Worm (Caenorhabditis elegans): ENCODE results near the gene T07A9.15.
"Not testable (repeated sequence)": the region's sequence is repeated elsewhere in the genome, so short reads cannot be mapped to it uniquely, and the experiment has no call there.

Gene T07A9.15

DNA sequence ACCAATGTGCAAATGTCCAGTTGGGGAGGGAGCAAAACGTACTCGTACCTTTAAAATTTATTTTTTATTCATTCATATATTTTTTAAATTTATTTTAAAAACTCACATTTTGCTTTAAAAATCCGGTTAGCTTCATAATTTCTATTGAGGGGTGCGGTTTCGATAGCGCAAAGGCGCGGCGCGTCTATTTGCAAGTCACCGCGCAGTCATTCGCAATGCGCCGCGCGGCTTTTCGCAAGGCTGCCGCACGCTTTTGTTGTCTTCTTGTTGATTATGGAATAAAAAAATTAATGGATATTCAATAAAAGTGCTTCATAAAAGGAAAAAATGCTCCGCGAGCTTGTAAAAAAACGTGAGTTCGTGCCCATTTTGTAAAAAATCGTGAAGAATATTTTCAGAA is 3.1 kb downstream of the T07A9.15 start, which contains the start of the genes ears-2 and uncp-18:
Gene ears-2, minus strand, starts transcription at position 190 of the 400 bp plus-strand sequence.
Gene uncp-18, plus strand, starts transcription at position 282 of the 400 bp plus-strand sequence.
- no peak for TF ChIP-seq unc-62 (GFP tag; optimal IDR thresholded peaks at IDR 0.05)

- no peak for TF ChIP-seq unc-62 (GFP tag; optimal IDR thresholded peaks at IDR 0.05)
These were observed 5.3 kb downstream of the T07A9.15 start, which contains the start of gene ssna-1 for ce11 chrIV:388073-388472. ssna-1 (plus strand) TSS chrIV:388084.

DNA sequence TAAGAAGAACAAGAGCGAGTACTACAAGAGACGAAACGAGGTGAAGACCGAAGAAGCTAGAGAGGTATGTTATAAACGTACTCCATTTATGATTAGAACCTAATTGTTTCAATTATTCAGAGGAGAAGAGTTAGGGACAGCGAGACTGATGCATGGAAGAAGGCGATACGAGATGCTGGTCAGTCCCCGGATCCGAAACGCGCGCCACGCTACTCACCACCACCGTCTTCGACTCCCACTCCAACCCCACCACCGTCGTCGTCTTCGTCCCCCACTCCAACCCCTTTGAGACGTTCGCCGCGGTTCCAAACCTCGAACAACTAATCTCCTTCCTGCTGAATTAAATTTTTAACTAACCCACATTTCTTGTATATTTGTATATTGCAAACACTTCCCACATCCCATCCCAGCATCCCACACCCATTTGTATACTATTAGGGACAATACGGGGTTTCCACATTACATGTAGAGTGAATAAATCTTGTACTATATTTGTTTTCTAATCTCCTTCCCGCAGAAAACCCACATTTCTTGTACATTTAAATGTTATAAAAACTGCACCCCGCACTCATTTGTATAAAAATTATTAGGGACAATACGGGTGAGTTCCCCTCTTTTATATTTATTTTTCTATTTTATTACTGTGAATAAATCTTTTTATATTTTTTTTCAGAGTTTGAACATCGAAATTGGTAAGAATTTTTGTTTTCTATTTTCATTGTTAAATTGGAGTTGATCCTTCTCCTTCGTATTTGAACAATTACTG is 5.9 kb downstream of the T07A9.15 start:
- TF ChIP-seq unc-62 (GFP tag; optimal IDR thresholded peaks at IDR 0.05) = no peak

- no peak for TF ChIP-seq unc-62 (GFP tag; optimal IDR thresholded peaks at IDR 0.05)
These were observed 6.8 kb downstream of the T07A9.15 start, which contains the start of gene T07A9.14 for ce11 chrIV:386576-386975. T07A9.14 (plus strand) TSS chrIV:386699.

- TF ChIP-seq unc-62 (GFP tag; optimal IDR thresholded peaks at IDR 0.05) = not testable (repeated sequence)
These were observed 8.0 kb downstream of the T07A9.15 start, which contains the start of gene rps-24 for ce11 chrIV:385150-385937. rps-24 (plus strand) TSS chrIV:385887.

ce11 chrIV:383135-383731 is 10.1 kb downstream of the T07A9.15 start, which contains the start of gene spl-1:
spl-1 (minus strand) TSS chrIV:383185.
- no peak for TF ChIP-seq unc-62 (GFP tag; optimal IDR thresholded peaks at IDR 0.05)

- no peak for TF ChIP-seq unc-62 (GFP tag; optimal IDR thresholded peaks at IDR 0.05)
These were observed 13.7 kb downstream of the T07A9.15 start for ce11 chrIV:379605-380004.

- TF ChIP-seq unc-62 (GFP tag; optimal IDR thresholded peaks at IDR 0.05) = no peak
These were observed 14.5 kb downstream of the T07A9.15 start for ce11 chrIV:378838-379237.

DNA sequence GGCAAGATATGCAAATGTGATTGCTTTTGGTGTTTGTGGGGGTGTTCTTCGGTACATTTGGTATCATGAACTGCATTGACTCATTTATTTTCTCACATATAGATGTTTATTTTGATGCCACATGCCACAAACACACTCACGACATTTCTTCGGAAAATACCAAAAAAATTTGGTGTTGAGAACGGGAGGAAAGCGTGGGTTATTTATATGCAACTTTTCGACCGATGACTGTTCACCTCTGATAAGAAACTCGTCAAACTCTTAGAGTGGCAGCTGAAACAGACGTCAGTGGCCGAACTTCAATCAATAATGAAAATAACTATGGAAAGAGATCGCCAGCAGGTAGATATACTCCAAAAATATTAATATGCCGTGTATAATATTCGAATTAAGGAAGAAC is 15.0 kb downstream of the T07A9.15 start:
- TF ChIP-seq unc-62 (GFP tag; optimal IDR thresholded peaks at IDR 0.05) = no peak

DNA sequence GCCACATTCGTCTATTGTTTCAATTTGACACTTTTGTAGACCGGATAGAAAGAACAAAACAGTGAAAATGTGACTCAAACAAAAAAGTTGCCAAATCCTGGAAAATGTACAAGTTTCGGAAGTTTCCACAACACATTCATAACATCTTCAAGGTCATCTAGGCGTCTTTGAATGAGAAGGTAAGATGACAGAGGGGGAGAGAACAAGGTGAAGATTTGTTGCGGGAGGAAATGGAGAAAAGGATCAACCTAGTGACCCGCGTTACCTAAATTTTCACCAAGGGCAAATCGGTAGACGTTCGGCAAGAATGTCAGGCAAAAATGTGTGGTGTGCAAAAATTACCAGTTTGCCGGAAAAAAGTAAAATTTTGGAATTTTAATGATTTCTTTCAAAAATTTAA is 15.6 kb downstream of the T07A9.15 start:
- no peak for TF ChIP-seq unc-62 (GFP tag; optimal IDR thresholded peaks at IDR 0.05)

ce11 chrIV:375915-376314 is 17.4 kb downstream of the T07A9.15 start, which contains the start of gene fln-1:
fln-1 (minus strand) TSS chrIV:376015.
- TF ChIP-seq unc-62 (GFP tag; optimal IDR thresholded peaks at IDR 0.05) = no peak

DNA sequence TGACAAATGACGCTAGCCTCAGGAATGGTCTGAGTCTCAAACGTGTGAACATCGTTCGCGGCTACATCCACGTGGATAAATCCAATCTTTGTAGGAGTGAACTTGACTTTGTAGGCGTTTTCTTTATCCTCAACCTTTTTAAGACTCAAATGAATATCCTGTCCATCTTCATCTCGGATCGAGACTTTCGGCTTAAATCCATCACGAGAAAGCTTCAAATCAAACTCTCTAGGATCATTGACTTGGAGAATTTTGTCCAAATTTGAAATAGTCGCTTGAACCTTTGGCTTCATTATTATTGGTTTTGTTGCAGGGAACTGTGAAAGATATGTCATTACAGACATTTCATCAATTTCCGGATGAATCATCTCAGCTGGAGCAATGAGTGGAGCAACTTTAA is 19.4 kb downstream of the T07A9.15 start:
- no peak for TF ChIP-seq unc-62 (GFP tag; optimal IDR thresholded peaks at IDR 0.05)

- TF ChIP-seq unc-62 (GFP tag; optimal IDR thresholded peaks at IDR 0.05) = no peak
These were observed 21.1 kb downstream of the T07A9.15 start for ce11 chrIV:372146-372789.

ce11 chrIV:366406-366805 is 26.9 kb downstream of the T07A9.15 start:
- TF ChIP-seq unc-62 (GFP tag; optimal IDR thresholded peaks at IDR 0.05) = no peak

ce11 chrIV:364983-365382 is 28.4 kb downstream of the T07A9.15 start:
- TF ChIP-seq unc-62 (GFP tag; optimal IDR thresholded peaks at IDR 0.05) = no peak

- TF ChIP-seq unc-62 (GFP tag; optimal IDR thresholded peaks at IDR 0.05) = no peak
These were observed 50.1 kb downstream of the T07A9.15 start for ce11 chrIV:343279-343678.

Data from whole organism, dauer.